Worm (Caenorhabditis elegans): Measurements from ENCODE around the gene F28B4.4.

Gene F28B4.4

ce11 chrX:3209523-3209922, at the start of gene F28B4.4:
F28B4.4 (minus strand) TSS chrX:3209623.
- TF ChIP-seq ref-1 (GFP tag; conservative IDR thresholded peaks at IDR 0.05) (no peak), klf-2 (GFP tag; conservative IDR thresholded peaks at IDR 0.05) (no peak), tab-1 (GFP tag; IDR thresholded peaks at IDR 0.05) (no peak)

- TF ChIP-seq flt-1 (GFP tag; IDR thresholded peaks at IDR 0.05) (0 out of 2 replicates have a peak, but pooled peaks have one; percentile 7), T22C8.4 (GFP tag; IDR thresholded peaks at IDR 0.05) (no peak)
Observed at ce11 chrX:3258842-3259241, 49.4 kb upstream of the F28B4.4 start, which contains the start of gene lbp-1. lbp-1 (plus strand) TSS chrX:3259142.

ce11 chrX:3256784-3257493, 47.5 kb upstream of the F28B4.4 start, which contains the start of gene lbp-3:
lbp-3 (plus strand) TSS chrX:3257372.
- no peak for TF ChIP-seq flt-1 (GFP tag; IDR thresholded peaks at IDR 0.05)
- TF ChIP-seq tab-1 (GFP tag; IDR thresholded peaks at IDR 0.05), result no peak
- TF ChIP-seq klf-2 (GFP tag; conservative IDR thresholded peaks at IDR 0.05), result no peak
- no peak for TF ChIP-seq cog-1 (tag; optimal IDR thresholded peaks at IDR 0.05)
- no peak for TF ChIP-seq ref-1 (GFP tag; conservative IDR thresholded peaks at IDR 0.05)
- no peak for TF ChIP-seq med-1 (GFP tag; optimal IDR thresholded peaks at IDR 0.05; ENCODE audit: insufficient read depth)
- TF ChIP-seq T22C8.4 (GFP tag; IDR thresholded peaks at IDR 0.05), result no peak
- TF ChIP-seq ztf-29 (GFP tag; IDR thresholded peaks at IDR 0.05), result no peak
- TF ChIP-seq ztf-23 (GFP tag; IDR thresholded peaks at IDR 0.05), result no peak

ce11 chrX:3252500-3252899, 43.1 kb upstream of the F28B4.4 start, which contains the start of gene tba-9:
tba-9 (plus strand) TSS chrX:3252800.
- TF ChIP-seq ref-1 (GFP tag; conservative IDR thresholded peaks at IDR 0.05) (no peak), klf-2 (GFP tag; conservative IDR thresholded peaks at IDR 0.05) (no peak), ztf-29 (GFP tag; IDR thresholded peaks at IDR 0.05) (no peak), med-1 (GFP tag; optimal IDR thresholded peaks at IDR 0.05; ENCODE audit: insufficient read depth) (no peak), cog-1 (tag; optimal IDR thresholded peaks at IDR 0.05) (no peak), flt-1 (GFP tag; IDR thresholded peaks at IDR 0.05) (no peak)

ce11 chrX:3250481-3251091, 41.2 kb upstream of the F28B4.4 start, which contains the start of gene pqn-37:
pqn-37 (minus strand) TSS chrX:3250531.
- TF ChIP-seq T22C8.4 (GFP tag; IDR thresholded peaks at IDR 0.05) (no peak), flt-1 (GFP tag; IDR thresholded peaks at IDR 0.05) (no peak), ztf-23 (GFP tag; IDR thresholded peaks at IDR 0.05) (no peak), med-1 (GFP tag; optimal IDR thresholded peaks at IDR 0.05; ENCODE audit: insufficient read depth) (no peak), klf-2 (GFP tag; conservative IDR thresholded peaks at IDR 0.05) (no peak), cog-1 (tag; optimal IDR thresholded peaks at IDR 0.05) (no peak), ztf-29 (GFP tag; IDR thresholded peaks at IDR 0.05) (no peak), ref-1 (GFP tag; conservative IDR thresholded peaks at IDR 0.05) (no peak), tab-1 (GFP tag; IDR thresholded peaks at IDR 0.05) (no peak)

ce11 chrX:3247768-3248167, 38.3 kb upstream of the F28B4.4 start:
- TF ChIP-seq tab-1 (GFP tag; IDR thresholded peaks at IDR 0.05), result no peak
- no peak for TF ChIP-seq ztf-29 (GFP tag; IDR thresholded peaks at IDR 0.05)
- no peak for TF ChIP-seq ztf-23 (GFP tag; IDR thresholded peaks at IDR 0.05)
- no peak for TF ChIP-seq klf-2 (GFP tag; conservative IDR thresholded peaks at IDR 0.05)
- TF ChIP-seq ref-1 (GFP tag; conservative IDR thresholded peaks at IDR 0.05), result no peak
- TF ChIP-seq flt-1 (GFP tag; IDR thresholded peaks at IDR 0.05), result no peak
- no peak for TF ChIP-seq cog-1 (tag; optimal IDR thresholded peaks at IDR 0.05)
- TF ChIP-seq med-1 (GFP tag; optimal IDR thresholded peaks at IDR 0.05; ENCODE audit: insufficient read depth), result no peak
- TF ChIP-seq T22C8.4 (GFP tag; IDR thresholded peaks at IDR 0.05), result no peak

ce11 chrX:3245812-3246211, 36.4 kb upstream of the F28B4.4 start, which contains the start of gene F40F4.7:
F40F4.7 (minus strand) TSS chrX:3245933.
- TF ChIP-seq cog-1 (tag; optimal IDR thresholded peaks at IDR 0.05) (peak; percentile 41), flt-1 (GFP tag; IDR thresholded peaks at IDR 0.05) (no peak), med-1 (GFP tag; optimal IDR thresholded peaks at IDR 0.05; ENCODE audit: insufficient read depth) (no peak)

ce11 chrX:3244402-3244801, 35.0 kb upstream of the F28B4.4 start:
- no peak for TF ChIP-seq flt-1 (GFP tag; IDR thresholded peaks at IDR 0.05)
- no peak for TF ChIP-seq ref-1 (GFP tag; conservative IDR thresholded peaks at IDR 0.05)
- TF ChIP-seq ztf-29 (GFP tag; IDR thresholded peaks at IDR 0.05), result no peak
- no peak for TF ChIP-seq tab-1 (GFP tag; IDR thresholded peaks at IDR 0.05)
- TF ChIP-seq med-1 (GFP tag; optimal IDR thresholded peaks at IDR 0.05; ENCODE audit: insufficient read depth), result no peak
- TF ChIP-seq klf-2 (GFP tag; conservative IDR thresholded peaks at IDR 0.05), result no peak
- no peak for TF ChIP-seq cog-1 (tag; optimal IDR thresholded peaks at IDR 0.05)
- TF ChIP-seq T22C8.4 (GFP tag; IDR thresholded peaks at IDR 0.05), result no peak
- TF ChIP-seq ztf-23 (GFP tag; IDR thresholded peaks at IDR 0.05), result no peak

ce11 chrX:3243614-3244013, 34.2 kb upstream of the F28B4.4 start, which contains the start of gene irg-7:
irg-7 (minus strand) TSS chrX:3243636.
- TF ChIP-seq klf-2 (GFP tag; conservative IDR thresholded peaks at IDR 0.05), result no peak
- TF ChIP-seq ztf-23 (GFP tag; IDR thresholded peaks at IDR 0.05), result no peak
- no peak for TF ChIP-seq tab-1 (GFP tag; IDR thresholded peaks at IDR 0.05)
- no peak for TF ChIP-seq T22C8.4 (GFP tag; IDR thresholded peaks at IDR 0.05)
- TF ChIP-seq flt-1 (GFP tag; IDR thresholded peaks at IDR 0.05), result no peak
- no peak for TF ChIP-seq cog-1 (tag; optimal IDR thresholded peaks at IDR 0.05)
- no peak for TF ChIP-seq ref-1 (GFP tag; conservative IDR thresholded peaks at IDR 0.05)
- TF ChIP-seq med-1 (GFP tag; optimal IDR thresholded peaks at IDR 0.05; ENCODE audit: insufficient read depth), result no peak
- TF ChIP-seq ztf-29 (GFP tag; IDR thresholded peaks at IDR 0.05), result no peak

ce11 chrX:3235358-3235816, 26.0 kb upstream of the F28B4.4 start, which contains the start of gene F28B4.3:
F28B4.3 (minus strand) TSS chrX:3235408.
- TF ChIP-seq tab-1 (GFP tag; IDR thresholded peaks at IDR 0.05), result no peak
- TF ChIP-seq med-1 (GFP tag; optimal IDR thresholded peaks at IDR 0.05; ENCODE audit: insufficient read depth), result no peak
- no peak for TF ChIP-seq cog-1 (tag; optimal IDR thresholded peaks at IDR 0.05)
- no peak for TF ChIP-seq T22C8.4 (GFP tag; IDR thresholded peaks at IDR 0.05)
- no peak for TF ChIP-seq klf-2 (GFP tag; conservative IDR thresholded peaks at IDR 0.05)
- no peak for TF ChIP-seq ztf-23 (GFP tag; IDR thresholded peaks at IDR 0.05)
- TF ChIP-seq ztf-29 (GFP tag; IDR thresholded peaks at IDR 0.05), result no peak
- TF ChIP-seq flt-1 (GFP tag; IDR thresholded peaks at IDR 0.05), result no peak
- TF ChIP-seq ref-1 (GFP tag; conservative IDR thresholded peaks at IDR 0.05), result no peak

Measured in whole organism, midembryonic.